Worm (Caenorhabditis elegans): ENCODE results near the gene F02D10.3.
"Not testable (repeated sequence)": the region's sequence is repeated elsewhere in the genome, so short reads cannot be mapped to it uniquely, and the experiment has no call there.

The F02D10.3 gene

ce11 chrX:13448665-13449099 lies 13.7 kb downstream of the F02D10.3 start (continued):
- not testable (repeated sequence) for TF ChIP-seq ama-1 (optimal IDR thresholded peaks at IDR 0.05)
- TF ChIP-seq ama-1 (GFP tag; optimal IDR thresholded peaks at IDR 0.05) (peak; percentile 38 to 46), him-1 (tag; optimal IDR thresholded peaks at IDR 0.05) (peak; percentile 96), let-607 (tag; optimal IDR thresholded peaks at IDR 0.05) (peak; percentile 51 to 79), attf-5 (GFP tag; optimal IDR thresholded peaks at IDR 0.05) (peak; percentile 74), C06A6.2 (GFP tag; conservative IDR thresholded peaks at IDR 0.05) (0 out of 2 replicates have a peak, but pooled peaks have one; percentile 21), dpl-1 (GFP tag; optimal IDR thresholded peaks at IDR 0.05) (peak; percentile 13), nhr-90 (tag; optimal IDR thresholded peaks at IDR 0.05) (peak; percentile 92), lin-35 (GFP tag; optimal IDR thresholded peaks at IDR 0.05) (peak in 1 of 3 experiments; percentile 67), ztf-25 (GFP tag; IDR thresholded peaks at IDR 0.05) (0 out of 2 replicates have a peak, but pooled peaks have one; percentile 55), D2030.7 (GFP tag; IDR thresholded peaks at IDR 0.05) (peak; percentile 91), egl-44 (GFP tag; IDR thresholded peaks at IDR 0.05) (peak; percentile 89), unc-130 (GFP tag; optimal IDR thresholded peaks at IDR 0.05) (peak; percentile 14), nhr-80 (tag; optimal IDR thresholded peaks at IDR 0.05) (peak; percentile 86), lsy-27 (tag; optimal IDR thresholded peaks at IDR 0.05; ENCODE audit: borderline replicate concordance, insufficient read depth) (peak; percentile 56), somi-1 (GFP tag; optimal IDR thresholded peaks at IDR 0.05) (peak; percentile 84), ccch-3 (GFP tag; optimal IDR thresholded peaks at IDR 0.05) (peak; percentile 20), Y56A3A.18 (GFP tag; IDR thresholded peaks at IDR 0.05) (peak; percentile 83), aptf-2 (GFP tag; conservative IDR thresholded peaks at IDR 0.05) (0 out of 2 replicates have a peak, but pooled peaks have one; percentile 55), aptf-3 (GFP tag; IDR thresholded peaks at IDR 0.05) (0 out of 2 replicates have a peak, but pooled peaks have one; percentile 30), tbp1 (GFP tag; optimal IDR thresholded peaks at IDR 0.05) (peak; percentile 93), F52B5.7 (tag; optimal IDR thresholded peaks at IDR 0.05) (peak; percentile 62), rpc-1 (optimal IDR thresholded peaks at IDR 0.05) (peak; percentile 94), rpc-1 (tag; optimal IDR thresholded peaks at IDR 0.05) (peak; percentile 97), bed-2 (GFP tag; IDR thresholded peaks at IDR 0.05) (0 out of 2 replicates have a peak, but pooled peaks have one; percentile 7), F57A8.1 (GFP tag; optimal IDR thresholded peaks at IDR 0.05) (peak; percentile 78), chd-7 (tag; optimal IDR thresholded peaks at IDR 0.05) (peak; percentile 89), lin-26 (GFP tag; IDR thresholded peaks at IDR 0.05) (peak; percentile 84; the same call in 1 of the 2 replicates), die-1 (tag; optimal IDR thresholded peaks at IDR 0.05) (peak; percentile 95), ets-4 (GFP tag; optimal IDR thresholded peaks at IDR 0.05) (peak; percentile 60), ceh-79 (tag; optimal IDR thresholded peaks at IDR 0.05) (peak; percentile 19), mxl-1 (tag; optimal IDR thresholded peaks at IDR 0.05) (peak; percentile 89), F23B12.7 (tag; optimal IDR thresholded peaks at IDR 0.05; ENCODE audit: insufficient read depth) (peak; percentile 80), nhr-120 (GFP tag; IDR thresholded peaks at IDR 0.05) (0 out of 2 replicates have a peak, but pooled peaks have one; percentile 20), F10E7.11 (tag; optimal IDR thresholded peaks at IDR 0.05) (peak; percentile 64), snpc-4 (GFP tag; optimal IDR thresholded peaks at IDR 0.05) (peak; percentile 66), snpc-4 (tag; optimal IDR thresholded peaks at IDR 0.05) (peak in 3 of 4 experiments; percentile 68 to 80 (median 80)), gei-17 (GFP tag; optimal IDR thresholded peaks at IDR 0.05) (peak; percentile 79), B0336.3 (GFP tag; IDR thresholded peaks at IDR 0.05) (peak; percentile 77; the same call in 1 of the 2 replicates), hrde-1 (tag; optimal IDR thresholded peaks at IDR 0.05; ENCODE audit: borderline replicate concordance) (peak; percentile 72), rec-8 (tag; optimal IDR thresholded peaks at IDR 0.05) (peak; percentile 77 to 79), repo-1 (tag; optimal IDR thresholded peaks at IDR 0.05) (peak; percentile 85), T07F8.4 (tag; optimal IDR thresholded peaks at IDR 0.05) (peak; percentile 75), K11D2.4 (GFP tag; IDR thresholded peaks at IDR 0.05) (peak; percentile 72; the same call in 1 of the 2 replicates), lin-40 (tag; optimal IDR thresholded peaks at IDR 0.05) (peak; percentile 87), hlh-12 (tag; optimal IDR thresholded peaks at IDR 0.05) (peak; percentile 84), snpc-1.3 (tag; optimal IDR thresholded peaks at IDR 0.05; ENCODE audit: insufficient read depth) (peak; percentile 73), atf-7 (tag; optimal IDR thresholded peaks at IDR 0.05) (peak; percentile 80)
